Fruit fly (Drosophila melanogaster) whole organism, embryonic: ENCODE measurements around the gene Rabex-5.

Experiments
- Antp ChIP-seq: fragments of 200-800 bp; sonication (Bioruptor generic); optimal IDR thresholded peaks from 3 replicates; lab custom pipeline; 2016; ENCODE audit warnings: missing biosample characterization, missing genetic modification characterization
- Atf3 ChIP-seq: fragments of 200-800 bp; sonication (Bioruptor generic); optimal IDR thresholded peaks from 3 replicates; lab custom pipeline; 2016; ENCODE audit warnings: missing biosample characterization, missing genetic modification characterization
- B-H2 ChIP-seq: fragments of 200-800 bp; sonication (Bioruptor generic); optimal IDR thresholded peaks from 2 replicates; lab custom pipeline; 2018; ENCODE audit warnings: missing biosample characterization, mild to moderate bottlenecking, missing genetic modification characterization
- CG10209 ChIP-seq: fragments of 200-800 bp; sonication (Bioruptor generic); optimal IDR thresholded peaks from 3 replicates; lab custom pipeline; 2017; ENCODE audit warnings: missing biosample characterization, mild to moderate bottlenecking, missing genetic modification characterization, missing genetic modification reagents
- CG10565 ChIP-seq: fragments of 200-800 bp; sonication (Bioruptor generic); optimal IDR thresholded peaks from 3 replicates; lab custom pipeline; 2016; ENCODE audit warnings: missing biosample characterization, mild to moderate bottlenecking, missing genetic modification characterization
- CG11247 ChIP-seq: fragments of 200-800 bp; sonication (Bioruptor generic); IDR thresholded peaks from 2 replicates; pipeline ENCODE4 v1.3.6; 2022; ENCODE audit warnings: missing biosample characterization, missing genetic modification characterization
- CG11560 ChIP-seq: fragments of 200-800 bp; sonication (Bioruptor generic); IDR thresholded peaks from 3 replicates; pipeline ENCODE4 v1.3.6; 2022; ENCODE audit warnings: missing biosample characterization, missing genetic modification characterization
- CG11695 ChIP-seq: fragments of 200-800 bp; sonication (Bioruptor generic); IDR thresholded peaks from 3 replicates; pipeline ENCODE4 v1.3.6; 2022; ENCODE audit warnings: missing biosample characterization, missing genetic modification characterization
- CG13775 ChIP-seq: fragments of 200-800 bp; sonication (Bioruptor generic); optimal IDR thresholded peaks from 3 replicates; lab custom pipeline; 2017; ENCODE audit warnings: missing biosample characterization, mild to moderate bottlenecking, missing genetic modification characterization
- CG14014 ChIP-seq: fragments of 200-800 bp; sonication (Bioruptor generic); IDR thresholded peaks from 2 replicates; pipeline ENCODE4 v1.3.6; 2022; ENCODE audit warnings: missing biosample characterization, missing genetic modification characterization
- CG14050 ChIP-seq: fragments of 200-800 bp; sonication (Bioruptor generic); IDR thresholded peaks from 3 replicates; pipeline ENCODE4 v1.3.6; 2022; ENCODE audit warnings: missing biosample characterization, missing genetic modification characterization
- CG14667 ChIP-seq: fragments of 200-800 bp; sonication (Bioruptor generic); IDR thresholded peaks from 2 replicates; pipeline ENCODE4 v1.3.6; 2022; ENCODE audit warnings: missing biosample characterization, missing genetic modification characterization
- CG15514 ChIP-seq: fragments of 200-800 bp; sonication (Bioruptor generic); optimal IDR thresholded peaks from 3 replicates; lab custom pipeline; 2017; ENCODE audit warnings: missing biosample characterization, missing genetic modification characterization, mild to moderate bottlenecking, moderate library complexity, missing genetic modification reagents
- CG17361 ChIP-seq: fragments of 200-800 bp; sonication (Bioruptor generic); IDR thresholded peaks from 3 replicates; pipeline ENCODE4 v1.3.6; 2022; ENCODE audit warnings: missing biosample characterization, missing genetic modification characterization
- CG17385 ChIP-seq: fragments of 200-800 bp; sonication (Bioruptor generic); optimal IDR thresholded peaks from 3 replicates; lab custom pipeline; 2018; ENCODE audit warnings: missing biosample characterization, mild to moderate bottlenecking, missing genetic modification characterization
- CG17802 ChIP-seq: fragments of 200-800 bp; sonication (Bioruptor generic); optimal IDR thresholded peaks from 2 replicates; lab custom pipeline; 2018; ENCODE audit warnings: missing biosample characterization, mild to moderate bottlenecking, missing genetic modification characterization, moderate library complexity
- CG1792 ChIP-seq: fragments of 200-800 bp; sonication (Bioruptor generic); optimal IDR thresholded peaks from 2 replicates; lab custom pipeline; 2016; ENCODE audit warnings: missing biosample characterization, missing genetic modification characterization
- CG18619 ChIP-seq: fragments of 200-800 bp; sonication (Bioruptor generic); optimal IDR thresholded peaks from 3 replicates; lab custom pipeline; 2017; ENCODE audit warnings: missing biosample characterization, mild to moderate bottlenecking, missing genetic modification characterization
- CG2202 ChIP-seq: fragments of 200-800 bp; sonication (Bioruptor generic); optimal IDR thresholded peaks from 2 replicates; lab custom pipeline; 2018; ENCODE audit warnings: missing biosample characterization, mild to moderate bottlenecking, missing genetic modification characterization
- CG42726 ChIP-seq: fragments of 200-800 bp; sonication (Bioruptor generic); IDR thresholded peaks from 2 replicates; pipeline ENCODE4 v1.3.6; 2022; ENCODE audit warnings: missing biosample characterization, missing genetic modification characterization; ENCODE audit not compliant: partially characterized antibody
- CG4404 ChIP-seq: fragments of 200-800 bp; sonication (Bioruptor generic); IDR thresholded peaks from 2 replicates; pipeline ENCODE4 v1.3.6; 2022; ENCODE audit warnings: missing biosample characterization, missing genetic modification characterization
- CG6791 ChIP-seq: fragments of 200-800 bp; sonication (Bioruptor generic); IDR thresholded peaks from 3 replicates; pipeline ENCODE4 v1.3.6; 2022; ENCODE audit warnings: missing biosample characterization, missing genetic modification characterization; ENCODE audit not compliant: partially characterized antibody
- CG9609 ChIP-seq: fragments of 200-800 bp; sonication (Bioruptor generic); optimal IDR thresholded peaks from 3 replicates; lab custom pipeline; 2016; ENCODE audit warnings: missing biosample characterization, missing genetic modification characterization
- CG9797 ChIP-seq: fragments of 200-800 bp; sonication (Bioruptor generic); optimal IDR thresholded peaks from 3 replicates; lab custom pipeline; 2018; ENCODE audit warnings: missing biosample characterization, mild to moderate bottlenecking, missing genetic modification characterization
- D19A ChIP-seq: fragments of 200-800 bp; optimal IDR thresholded peaks from 3 replicates; lab custom pipeline; 2019; ENCODE audit warnings: missing biosample characterization, mild to moderate bottlenecking, missing genetic modification characterization, moderate library complexity
- Dad ChIP-seq: fragments of 200-800 bp; sonication (Bioruptor generic); optimal IDR thresholded peaks from 3 replicates; lab custom pipeline; 2016; ENCODE audit warnings: missing biosample characterization, missing genetic modification characterization
- Dll ChIP-seq: fragments of 200-800 bp; sonication (Bioruptor generic); IDR thresholded peaks from 4 replicates; pipeline ENCODE4 v1.3.6; 2022; ENCODE audit warnings: missing biosample characterization, missing genetic modification characterization; ENCODE audit not compliant: partially characterized antibody
- Doc2 ChIP-seq: fragments of 200-800 bp; sonication (Bioruptor generic); IDR thresholded peaks from 2 replicates; pipeline ENCODE4 v1.3.6; 2022; ENCODE audit warnings: missing biosample characterization, missing genetic modification characterization
- Drgx ChIP-seq: fragments of 200-800 bp; sonication (Bioruptor generic); IDR thresholded peaks from 2 replicates; pipeline ENCODE4 v1.3.6; 2022; ENCODE audit warnings: missing biosample characterization, missing genetic modification characterization
- H2.0 ChIP-seq: fragments of 200-800 bp; sonication (Bioruptor generic); IDR thresholded peaks from 2 replicates; pipeline ENCODE4 v1.3.6; 2022; ENCODE audit warnings: missing biosample characterization, missing genetic modification characterization
- HLH3B ChIP-seq: fragments of 200-800 bp; sonication (Bioruptor generic); IDR thresholded peaks from 2 replicates; pipeline ENCODE4 v1.3.6; 2022; ENCODE audit warnings: missing biosample characterization, missing genetic modification characterization
- HmgD ChIP-seq: fragments of 200-800 bp; sonication (Bioruptor generic); optimal IDR thresholded peaks from 3 replicates; lab custom pipeline; 2016; ENCODE audit warnings: missing biosample characterization, missing genetic modification characterization
- Hmr ChIP-seq: fragments of 200-800 bp; sonication (Bioruptor generic); optimal IDR thresholded peaks from 3 replicates; lab custom pipeline; 2017; ENCODE audit warnings: mild to moderate bottlenecking, missing biosample characterization, missing genetic modification reagents, missing genetic modification characterization
- Med ChIP-seq: fragments of 200-800 bp; sonication (Bioruptor generic); peaks from one replicate; lab custom pipeline; 2016; ENCODE audit warnings: missing biosample characterization, missing genetic modification characterization, mild to moderate bottlenecking, inconsistent platforms, moderate library complexity
- Myb ChIP-seq: fragments of 200-800 bp; sonication (Bioruptor generic); optimal IDR thresholded peaks from 2 replicates; lab custom pipeline; 2016; ENCODE audit warnings: missing biosample characterization, missing genetic modification characterization
- Sry-β ChIP-seq: fragments of 200-800 bp; sonication (Bioruptor generic); optimal IDR thresholded peaks from 2 replicates; lab custom pipeline; 2018; ENCODE audit warnings: missing biosample characterization, mild to moderate bottlenecking, missing genetic modification characterization, moderate library complexity
- Xbp1 ChIP-seq: fragments of 200-800 bp; sonication (Bioruptor generic); optimal IDR thresholded peaks from 3 replicates; lab custom pipeline; 2016; ENCODE audit warnings: missing biosample characterization, mild to moderate bottlenecking, missing genetic modification characterization
- ash1 ChIP-seq: fragments of 200-800 bp; sonication (Bioruptor generic); optimal IDR thresholded peaks from 2 replicates; lab custom pipeline; 2018; ENCODE audit warnings: missing biosample characterization, mild to moderate bottlenecking, missing genetic modification characterization
- cas ChIP-seq: fragments of 200-800 bp; sonication (Bioruptor generic); IDR thresholded peaks from 2 replicates; pipeline ENCODE4 v1.3.6; 2022; ENCODE audit warnings: missing biosample characterization, missing genetic modification characterization
- croc ChIP-seq: fragments of 200-800 bp; sonication (Bioruptor generic); conservative IDR thresholded peaks from 3 replicates; pipeline ENCODE4 v1.3.6; 2022; ENCODE audit warnings: missing biosample characterization, missing genetic modification characterization
- dmrt11E ChIP-seq: fragments of 200-800 bp; sonication (Bioruptor generic); optimal IDR thresholded peaks from 3 replicates; lab custom pipeline; 2018; ENCODE audit warnings: missing biosample characterization, mild to moderate bottlenecking, missing genetic modification characterization, moderate library complexity
- ftz-f1 ChIP-seq: fragments of 200-800 bp; sonication (Bioruptor generic); optimal IDR thresholded peaks from 2 replicates; lab custom pipeline; 2016; ENCODE audit warnings: missing biosample characterization, missing genetic modification characterization
- gt ChIP-seq: fragments of 200-800 bp; sonication (Bioruptor generic); IDR thresholded peaks from 2 replicates; pipeline ENCODE4 v1.3.6; 2022; ENCODE audit warnings: missing biosample characterization, missing genetic modification characterization
- ind ChIP-seq: fragments of 200-800 bp; sonication (Bioruptor generic); optimal IDR thresholded peaks from 3 replicates; lab custom pipeline; 2016; ENCODE audit warnings: missing biosample characterization, missing genetic modification characterization
- insv ChIP-seq, 2 experiments: fragments of 200-800 bp; sonication (Bioruptor generic); optimal IDR thresholded peaks; 3 replicates each; lab custom pipeline; 2016 to 2018; ENCODE audit warnings: missing biosample characterization in 2 of 2, missing genetic modification characterization in 2 of 2
- mirr ChIP-seq: fragments of 200-800 bp; sonication (Bioruptor generic); optimal IDR thresholded peaks from 3 replicates; lab custom pipeline; 2018; ENCODE audit warnings: missing biosample characterization, mild to moderate bottlenecking, missing genetic modification characterization
- oc ChIP-seq: fragments of 200-800 bp; sonication (Bioruptor generic); optimal IDR thresholded peaks from 2 replicates; lab custom pipeline; 2018; ENCODE audit warnings: missing biosample characterization, mild to moderate bottlenecking, missing genetic modification characterization, moderate library complexity
- pros ChIP-seq: fragments of 200-800 bp; sonication (Bioruptor generic); optimal IDR thresholded peaks from 3 replicates; lab custom pipeline; 2019; ENCODE audit warnings: missing biosample characterization, mild to moderate bottlenecking, missing genetic modification characterization, moderate library complexity
- psq ChIP-seq: fragments of 200-800 bp; sonication (Bioruptor generic); optimal IDR thresholded peaks from 2 replicates; lab custom pipeline; 2017; ENCODE audit warnings: missing biosample characterization, missing genetic modification characterization
- schlank ChIP-seq: fragments of 200-800 bp; sonication (Bioruptor generic); optimal IDR thresholded peaks from 2 replicates; lab custom pipeline; 2018; ENCODE audit warnings: missing biosample characterization, mild to moderate bottlenecking, missing genetic modification characterization
- sug ChIP-seq: fragments of 200-800 bp; optimal IDR thresholded peaks from 2 replicates; lab custom pipeline; 2019; ENCODE audit warnings: missing biosample characterization, mild to moderate bottlenecking, missing genetic modification characterization, moderate library complexity

Rabex-5 gene

DNA sequence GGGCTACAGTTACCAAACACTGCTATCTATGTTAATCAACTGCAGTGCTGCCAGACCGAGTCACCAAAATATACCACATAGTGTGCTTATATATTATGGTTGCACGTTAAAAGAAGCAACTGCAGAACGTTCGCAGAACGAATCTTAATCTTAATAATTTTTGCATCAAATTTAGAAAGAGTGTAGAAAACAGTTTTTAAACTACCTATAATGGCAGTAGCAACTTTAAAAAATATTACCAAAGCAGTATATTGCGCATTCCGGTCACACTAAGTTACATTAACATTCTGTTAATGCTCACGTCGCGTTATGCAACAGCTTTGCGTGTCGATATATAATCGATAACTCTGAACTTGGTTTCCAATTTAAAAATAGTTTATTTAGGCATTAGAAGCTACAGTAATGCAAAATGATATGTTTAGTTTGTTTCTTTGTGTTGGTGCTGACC, 46.4 kb downstream of the Rabex-5 start, which contains the start of gene indra:
indra (minus strand) TSS at position 271 of the 448 bp plus-strand sequence.
- TF ChIP-seq CG10565 (GFP tag; lab: Kevin White, UChicago) (no peak), Atf3 (GFP tag; lab: Kevin White, UChicago) (peak; percentile 28), CG14014 (GFP tag; lab: Robert Waterston, UW) (peak; percentile 57; the same call in 1 of the 2 replicates), CG42726 (GFP tag; lab: Robert Waterston, UW) (no peak), CG9797 (GFP tag; lab: Kevin White, UChicago) (peak; percentile 79), CG14667 (GFP tag; lab: Robert Waterston, UW) (no peak), HLH3B (no peak), cas (GFP tag; lab: Robert Waterston, UW) (peak; percentile 56; the same call in 1 of the 2 replicates), CG11247 (GFP tag; lab: Robert Waterston, UW) (peak; percentile 31; the same call in 1 of the 2 replicates), CG2202 (tag; lab: Kevin White, UChicago) (no peak), psq (no peak), CG17385 (GFP tag; lab: Kevin White, UChicago) (peak; percentile 46), D19A (tag; lab: Kevin White, UChicago) (no peak), CG18619 (GFP tag; lab: Kevin White, UChicago) (peak; percentile 28), gt (GFP tag; lab: Robert Waterston, UW) (no peak), B-H2 (GFP tag; lab: Kevin White, UChicago) (no peak), croc (GFP tag; lab: Robert Waterston, UW) (no peak), mirr (peak; percentile 18), ind (GFP tag; lab: Kevin White, UChicago) (peak; percentile 56), Drgx (GFP tag; lab: Robert Waterston, UW) (no peak), CG1792 (GFP tag; lab: Kevin White, UChicago) (peak; percentile 62), Med (GFP tag; lab: Kevin White, UChicago) (peak; percentile 93), Dad (GFP tag; lab: Kevin White, UChicago) (peak; percentile 46), CG17802 (tag; lab: Kevin White, UChicago) (no peak), HmgD (no peak), CG15514 (peak; percentile 71), CG14050 (GFP tag; lab: Robert Waterston, UW) (no peak), CG11695 (no peak), CG6791 (peak; percentile 62), Xbp1 (peak; percentile 68), Antp (GFP tag; lab: Kevin White, UChicago) (peak; percentile 61), H2.0 (GFP tag; lab: Robert Waterston, UW) (no peak), sug (peak; percentile 73), CG10209 (GFP tag; lab: Kevin White, UChicago) (peak; percentile 10), schlank (tag; lab: Kevin White, UChicago) (no peak), Dll (GFP tag; lab: Robert Waterston, UW) (peak; percentile 57; the same call in 2 of the 4 replicates), CG11560 (tag; lab: Robert Waterston, UW) (peak; percentile 56; the same call in 2 of the 3 replicates), CG4404 (GFP tag; lab: Robert Waterston, UW) (no peak), ftz-f1 (GFP tag; lab: Kevin White, UChicago) (no peak), ash1 (GFP tag; lab: Kevin White, UChicago) (no peak), CG9609 (GFP tag; lab: Kevin White, UChicago) (peak; percentile 61), Myb (GFP tag; lab: Kevin White, UChicago) (peak; percentile 71), Hmr (GFP tag; lab: Kevin White, UChicago) (no peak), pros (GFP tag; lab: Kevin White, UChicago) (no peak), Doc2 (GFP tag; lab: Robert Waterston, UW) (no peak), Sry-β (no peak), dmrt11E (tag; lab: Kevin White, UChicago) (peak; percentile 38), oc (tag; lab: Kevin White, UChicago) (no peak), CG13775 (GFP tag; lab: Kevin White, UChicago) (peak; percentile 67), CG17361 (GFP tag; lab: Robert Waterston, UW) (no peak; the same call in 2 of the 3 replicates), insv (GFP tag; optimal IDR thresholded peaks at IDR 0.05; lab: Kevin White, UChicago) (peak in 1 of 2 experiments; percentile 54)
